Fruit fly (Drosophila melanogaster) whole organism, pupa: ENCODE results near the gene CG9121.

Source experiments
- CG12605 ChIP-seq: fragments of 200-800 bp; sonication (Bioruptor generic); IDR thresholded peaks from 2 replicates; pipeline ENCODE4 v1.3.6; 2022; ENCODE audit warnings: missing biosample characterization, missing genetic modification characterization
- CG14655 ChIP-seq: fragments of 200-800 bp; sonication (Bioruptor generic); optimal IDR thresholded peaks from 3 replicates; lab custom pipeline; 2017; ENCODE audit warnings: mild to moderate bottlenecking, missing biosample characterization, missing genetic modification reagents, missing genetic modification characterization
- CG32121 ChIP-seq: fragments of 200-800 bp; sonication (Bioruptor generic); IDR thresholded peaks from 2 replicates; pipeline ENCODE4 v1.3.6; 2022; ENCODE audit warnings: missing biosample characterization, missing genetic modification characterization
- CG9948 ChIP-seq: fragments of 200-800 bp; sonication (Bioruptor generic); optimal IDR thresholded peaks from 2 replicates; lab custom pipeline; 2018; ENCODE audit warnings: missing biosample characterization, mild to moderate bottlenecking, missing genetic modification characterization, moderate library complexity
- D1 ChIP-seq: fragments of 200-800 bp; sonication (Bioruptor generic); optimal IDR thresholded peaks from 2 replicates; lab custom pipeline; 2018; ENCODE audit warnings: missing biosample characterization, mild to moderate bottlenecking, missing genetic modification characterization, moderate library complexity
- Pif1A ChIP-seq: fragments of 200-800 bp; sonication (Bioruptor generic); optimal IDR thresholded peaks from 3 replicates; lab custom pipeline; 2016; ENCODE audit warnings: missing biosample characterization, missing genetic modification characterization
- Pif1B ChIP-seq: fragments of 200-800 bp; sonication (Bioruptor generic); optimal IDR thresholded peaks from 3 replicates; lab custom pipeline; 2016; ENCODE audit warnings: missing biosample characterization, missing genetic modification characterization
- Snoo ChIP-seq: fragments of 200-800 bp; sonication (Bioruptor generic); optimal IDR thresholded peaks from 3 replicates; lab custom pipeline; 2017; ENCODE audit warnings: missing biosample characterization, mild to moderate bottlenecking, missing genetic modification characterization, inconsistent platforms
- gl ChIP-seq: fragments of 200-800 bp; sonication (Bioruptor generic); optimal IDR thresholded peaks from 2 replicates; lab custom pipeline; 2018; ENCODE audit warnings: missing biosample characterization, mild to moderate bottlenecking, missing genetic modification characterization
- rn ChIP-seq: fragments of 200-800 bp; sonication (Bioruptor generic); IDR thresholded peaks from 2 replicates; pipeline ENCODE4 v1.3.6; 2022; ENCODE audit warnings: missing biosample characterization, missing genetic modification characterization

DNA sequence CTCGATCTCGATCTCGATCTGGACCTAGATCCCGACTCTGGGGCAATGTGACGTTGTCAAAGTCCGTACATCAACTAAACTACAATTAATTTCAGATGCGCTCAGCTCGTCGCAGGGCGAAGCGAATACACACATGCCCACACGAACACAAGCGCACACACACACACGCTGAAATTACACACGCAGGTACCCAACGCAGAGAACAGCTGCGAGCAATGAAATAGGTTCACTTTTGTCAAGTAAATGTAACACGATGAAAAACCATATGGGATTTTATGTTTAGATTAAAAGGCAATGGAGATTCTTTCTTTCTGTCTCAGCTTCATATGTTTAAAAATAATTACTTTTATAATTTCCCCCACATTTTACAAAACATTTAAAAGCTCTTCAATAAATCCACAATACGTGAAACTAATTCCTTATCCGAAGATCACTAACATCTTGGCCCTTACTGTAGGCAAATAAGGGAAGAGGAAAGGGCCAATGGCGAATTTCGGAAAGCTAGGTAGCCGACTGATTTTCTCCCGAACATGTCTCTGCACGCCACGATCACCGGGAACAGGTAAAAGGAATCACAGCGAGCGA lies 50.5 kb downstream of the CG9121 start:
- TF ChIP-seq CG9948 (tag; lab: Kevin White, UChicago) (peak; percentile 87), Pif1B (GFP tag; lab: Kevin White, UChicago) (peak; percentile 85), gl (peak; percentile 66), rn (GFP tag; lab: Robert Waterston, UW) (0 out of 2 replicates have a peak, but pooled peaks have one; percentile 7), Snoo (tag; lab: Kevin White, UChicago) (peak; percentile 73), CG12605 (GFP tag; lab: Robert Waterston, UW) (peak; percentile 59; the same call in 1 of the 2 replicates), D1 (tag; lab: Kevin White, UChicago) (peak; percentile 85), CG32121 (GFP tag; lab: Robert Waterston, UW) (peak; percentile 32), CG14655 (peak; percentile 84), Pif1A (GFP tag; lab: Kevin White, UChicago) (peak; percentile 87)
